Worm (Caenorhabditis elegans): ENCODE measurements around the gene nas-12.
A peak's percentile ranks its signal among the peaks of the same experiment; 100 is the strongest.

The nas-12 gene

ce11 chrIV:10273781-10274313 lies 50.0 kb downstream of the nas-12 start, which contains the start of gene Y43C5A.3:
TSS of gene Y43C5A.3 (plus strand) at chrIV:10274036.
- TF ChIP-seq nhr-23 (tag; optimal IDR thresholded peaks at IDR 0.05) (peak; percentile 57), ztf-11 (tag; optimal IDR thresholded peaks at IDR 0.05) (no peak)

ce11 chrIV:10275050-10275449 lies 51.2 kb downstream of the nas-12 start:
- TF ChIP-seq pqm-1 (tag; optimal IDR thresholded peaks at IDR 0.05) (no peak), jun-1 (tag; optimal IDR thresholded peaks at IDR 0.05) (no peak), daf-12 (tag; optimal IDR thresholded peaks at IDR 0.05) (no peak), ztf-11 (tag; optimal IDR thresholded peaks at IDR 0.05) (no peak), egl-27 (tag; optimal IDR thresholded peaks at IDR 0.05) (no peak), fkh-2 (tag; optimal IDR thresholded peaks at IDR 0.05) (no peak), hmg-11 (tag; optimal IDR thresholded peaks at IDR 0.05) (no peak), eor-1 (tag; optimal IDR thresholded peaks at IDR 0.05) (no peak)
